Fruit fly (Drosophila melanogaster): ENCODE data around the gene CG3769.

- no peak for TF ChIP-seq fd96Cb (tag; optimal IDR thresholded peaks at IDR 0.05)
- no peak for TF ChIP-seq Rfx (GFP tag; IDR thresholded peaks at IDR 0.05)
- TF ChIP-seq fu2 (GFP tag; optimal IDR thresholded peaks at IDR 0.05) = no peak
- no peak for TF ChIP-seq CG4707 (GFP tag; optimal IDR thresholded peaks at IDR 0.05)
- no peak for TF ChIP-seq sens-2 (GFP tag; IDR thresholded peaks at IDR 0.05)
- no peak for TF ChIP-seq Usf (GFP tag; optimal IDR thresholded peaks at IDR 0.05)
- TF ChIP-seq CG1529 (GFP tag; optimal IDR thresholded peaks at IDR 0.05) = no peak
- TF ChIP-seq lilli (GFP tag; optimal IDR thresholded peaks at IDR 0.05) = no peak
- TF ChIP-seq h (optimal IDR thresholded peaks at IDR 0.05) = no peak
- TF ChIP-seq NfI (GFP tag; optimal IDR thresholded peaks at IDR 0.05) = no peak
- no peak for TF ChIP-seq CG7556 (GFP tag; optimal IDR thresholded peaks at IDR 0.05)
- no peak for TF ChIP-seq sima (GFP tag; optimal IDR thresholded peaks at IDR 0.05)
- TF ChIP-seq CG7357 (GFP tag; IDR thresholded peaks at IDR 0.05) = no peak
These were observed 11.0 kb upstream of the CG3769 start for dm6 chr2L:9424193-9424592.
